Fruit fly (Drosophila melanogaster) whole organism, embryonic: Measurements from ENCODE around the gene Mob3.

Experiments used
- B-H2 ChIP-seq: fragments of 200-800 bp; sonication (Bioruptor generic); optimal IDR thresholded peaks from 2 replicates; lab custom pipeline; 2018; ENCODE audit warnings: missing biosample characterization, mild to moderate bottlenecking, missing genetic modification characterization
- BEAF-32 ChIP-seq: fragments of 200-800 bp; sonication (Bioruptor generic); optimal IDR thresholded peaks from 3 replicates; lab custom pipeline; 2017; ENCODE audit warnings: missing biosample characterization, missing genetic modification characterization, mild to moderate bottlenecking, moderate library complexity, missing genetic modification reagents
- Bgb ChIP-seq: fragments of 200-800 bp; sonication (Bioruptor generic); IDR thresholded peaks from 2 replicates; pipeline ENCODE4 v1.3.6; 2022; ENCODE audit warnings: missing biosample characterization, missing genetic modification characterization; ENCODE audit not compliant: partially characterized antibody
- CG15696 ChIP-seq: fragments of 200-800 bp; sonication (Bioruptor generic); optimal IDR thresholded peaks from 2 replicates; lab custom pipeline; 2019; ENCODE audit warnings: missing biosample characterization, mild to moderate bottlenecking, missing genetic modification characterization, moderate library complexity
- CG1603 ChIP-seq: fragments of 200-800 bp; sonication (Bioruptor generic); optimal IDR thresholded peaks from 2 replicates; lab custom pipeline; 2019; ENCODE audit warnings: missing biosample characterization, mild to moderate bottlenecking, missing genetic modification characterization, moderate library complexity
- CG17829 ChIP-seq: fragments of 200-800 bp; optimal IDR thresholded peaks from 2 replicates; lab custom pipeline; 2019; ENCODE audit warnings: missing biosample characterization, mild to moderate bottlenecking, missing genetic modification characterization, moderate library complexity
- CG2116 ChIP-seq: fragments of 200-800 bp; sonication (Bioruptor generic); optimal IDR thresholded peaks from 3 replicates; lab custom pipeline; 2018; ENCODE audit warnings: missing biosample characterization, mild to moderate bottlenecking, missing genetic modification characterization
- CG4360 ChIP-seq: fragments of 200-800 bp; sonication (Bioruptor generic); IDR thresholded peaks from 2 replicates; pipeline ENCODE4 v1.3.6; 2022; ENCODE audit warnings: missing biosample characterization, missing genetic modification characterization
- CG4617 ChIP-seq: fragments of 200-800 bp; sonication (Bioruptor generic); optimal IDR thresholded peaks from 3 replicates; lab custom pipeline; 2016; ENCODE audit warnings: missing biosample characterization, missing genetic modification characterization, borderline replicate concordance
- CG6791 ChIP-seq: fragments of 200-800 bp; sonication (Bioruptor generic); IDR thresholded peaks from 3 replicates; pipeline ENCODE4 v1.3.6; 2022; ENCODE audit warnings: missing biosample characterization, missing genetic modification characterization; ENCODE audit not compliant: partially characterized antibody
- CG8290 ChIP-seq, 3 experiments: fragments of 200-800 bp; sonication (Bioruptor generic); optimal IDR thresholded peaks; 2 replicates each; lab custom pipeline; 2016 to 2019; ENCODE audit warnings: missing biosample characterization in 3 of 3, missing genetic modification characterization in 3 of 3, mild to moderate bottlenecking in 2 of 3, moderate library complexity in 1 of 3
- CG8924 ChIP-seq: fragments of 200-800 bp; optimal IDR thresholded peaks from 3 replicates; lab custom pipeline; 2019; ENCODE audit warnings: missing biosample characterization, mild to moderate bottlenecking, missing genetic modification characterization, moderate library complexity
- CG9797 ChIP-seq: fragments of 200-800 bp; sonication (Bioruptor generic); optimal IDR thresholded peaks from 3 replicates; lab custom pipeline; 2018; ENCODE audit warnings: missing biosample characterization, mild to moderate bottlenecking, missing genetic modification characterization
- Dll ChIP-seq: fragments of 200-800 bp; sonication (Bioruptor generic); IDR thresholded peaks from 4 replicates; pipeline ENCODE4 v1.3.6; 2022; ENCODE audit warnings: missing biosample characterization, missing genetic modification characterization; ENCODE audit not compliant: partially characterized antibody
- Dp ChIP-seq: fragments of 200-800 bp; sonication (Bioruptor generic); optimal IDR thresholded peaks from 2 replicates; lab custom pipeline; 2018; ENCODE audit warnings: missing biosample characterization, mild to moderate bottlenecking, missing genetic modification characterization, moderate library complexity
- Elba2 ChIP-seq: fragments of 200-800 bp; sonication (Bioruptor generic); optimal IDR thresholded peaks from 3 replicates; lab custom pipeline; 2016; ENCODE audit warnings: missing biosample characterization, missing genetic modification characterization
- Ets97D ChIP-seq: fragments of 200-800 bp; sonication (Bioruptor generic); optimal IDR thresholded peaks from 3 replicates; lab custom pipeline; 2016; ENCODE audit warnings: missing biosample characterization, missing genetic modification characterization
- HLH4C ChIP-seq: fragments of 200-800 bp; sonication (Bioruptor generic); IDR thresholded peaks from 3 replicates; pipeline ENCODE4 v1.3.6; 2022; ENCODE audit warnings: missing biosample characterization, missing genetic modification characterization; ENCODE audit not compliant: partially characterized antibody
- HmgZ ChIP-seq: fragments of 200-800 bp; sonication (Bioruptor generic); optimal IDR thresholded peaks from 2 replicates; lab custom pipeline; 2018; ENCODE audit warnings: missing biosample characterization, mild to moderate bottlenecking, missing genetic modification characterization
- Hmx ChIP-seq: fragments of 200-800 bp; sonication (Bioruptor generic); optimal IDR thresholded peaks from 2 replicates; lab custom pipeline; 2016; ENCODE audit warnings: missing biosample characterization, missing genetic modification characterization
- Hr3 ChIP-seq: fragments of 200-800 bp; sonication (Bioruptor generic); optimal IDR thresholded peaks from 3 replicates; lab custom pipeline; 2016; ENCODE audit warnings: missing biosample characterization, missing genetic modification characterization
- MBD-R2 ChIP-seq: fragments of 200-800 bp; sonication (Bioruptor generic); IDR thresholded peaks from 2 replicates; pipeline ENCODE4 v1.3.6; 2022; ENCODE audit warnings: missing biosample characterization, missing genetic modification characterization
- Mes4 ChIP-seq: fragments of 200-800 bp; sonication (Bioruptor generic); optimal IDR thresholded peaks from 2 replicates; lab custom pipeline; 2016; ENCODE audit warnings: missing biosample characterization, missing genetic modification characterization
- NFAT ChIP-seq: fragments of 200-800 bp; sonication (Bioruptor generic); IDR thresholded peaks from 2 replicates; pipeline ENCODE4 v1.3.6; 2022; ENCODE audit warnings: missing biosample characterization, missing genetic modification characterization
- Scr ChIP-seq: fragments of 200-800 bp; sonication (Bioruptor generic); IDR thresholded peaks from 2 replicates; pipeline ENCODE4 v1.3.6; 2022; ENCODE audit warnings: missing biosample characterization, missing genetic modification characterization; ENCODE audit not compliant: partially characterized antibody
- Sin3A ChIP-seq: fragments of >200 bp; optimal IDR thresholded peaks from 2 replicates; lab custom pipeline; 2018
- Sry-δ ChIP-seq: fragments of 200-800 bp; sonication (Bioruptor generic); optimal IDR thresholded peaks from 2 replicates; lab custom pipeline; 2016; ENCODE audit warnings: missing biosample characterization, missing genetic modification characterization
- Xbp1 ChIP-seq: fragments of 200-800 bp; sonication (Bioruptor generic); optimal IDR thresholded peaks from 3 replicates; lab custom pipeline; 2016; ENCODE audit warnings: missing biosample characterization, mild to moderate bottlenecking, missing genetic modification characterization
- YL-1 ChIP-seq: fragments of 200-800 bp; sonication (Bioruptor generic); optimal IDR thresholded peaks from 3 replicates; lab custom pipeline; 2017; ENCODE audit warnings: missing biosample characterization, mild to moderate bottlenecking, missing genetic modification characterization
- dpn ChIP-seq, 2 experiments: fragments of 200-800 bp; sonication (Bioruptor generic); optimal IDR thresholded peaks; 3 replicates each; lab custom pipeline; 2016; ENCODE audit warnings: missing biosample characterization in 2 of 2, missing genetic modification characterization in 2 of 2
- ftz-f1 ChIP-seq: fragments of 200-800 bp; sonication (Bioruptor generic); optimal IDR thresholded peaks from 2 replicates; lab custom pipeline; 2016; ENCODE audit warnings: missing biosample characterization, missing genetic modification characterization
- gfzf ChIP-seq: fragments of 200-800 bp; sonication (Bioruptor generic); optimal IDR thresholded peaks from 2 replicates; lab custom pipeline; 2016; ENCODE audit warnings: missing biosample characterization, mild to moderate bottlenecking, missing genetic modification characterization, moderate library complexity
- kay ChIP-seq: fragments of 200-800 bp; sonication (Bioruptor generic); optimal IDR thresholded peaks from 2 replicates; lab custom pipeline; 2016; ENCODE audit warnings: missing biosample characterization, missing genetic modification characterization
- lbe ChIP-seq: fragments of 200-800 bp; sonication (Bioruptor generic); optimal IDR thresholded peaks from 2 replicates; lab custom pipeline; 2016; ENCODE audit warnings: missing biosample characterization, mild to moderate bottlenecking, missing genetic modification characterization
- lilli ChIP-seq: fragments of 200-800 bp; sonication (Bioruptor generic); optimal IDR thresholded peaks from 3 replicates; lab custom pipeline; 2016; ENCODE audit warnings: missing biosample characterization, missing genetic modification characterization
- mirr ChIP-seq: fragments of 200-800 bp; sonication (Bioruptor generic); optimal IDR thresholded peaks from 3 replicates; lab custom pipeline; 2018; ENCODE audit warnings: missing biosample characterization, mild to moderate bottlenecking, missing genetic modification characterization
- mld ChIP-seq: fragments of 200-800 bp; sonication (Bioruptor generic); IDR thresholded peaks from 3 replicates; pipeline ENCODE4 v1.3.6; 2022; ENCODE audit warnings: missing biosample characterization, missing genetic modification characterization; ENCODE audit not compliant: partially characterized antibody
- nerfin-1 ChIP-seq: fragments of 200-800 bp; sonication (Bioruptor generic); optimal IDR thresholded peaks from 3 replicates; lab custom pipeline; 2019; ENCODE audit warnings: missing biosample characterization, mild to moderate bottlenecking, missing genetic modification characterization, moderate library complexity
- onecut ChIP-seq: fragments of 200-800 bp; sonication (Bioruptor generic); IDR thresholded peaks from 2 replicates; pipeline ENCODE4 v1.3.6; 2022; ENCODE audit warnings: missing biosample characterization, missing genetic modification characterization
- pfk ChIP-seq: fragments of 200-800 bp; sonication (Bioruptor generic); optimal IDR thresholded peaks from 2 replicates; lab custom pipeline; 2018; ENCODE audit warnings: missing biosample characterization, mild to moderate bottlenecking, missing genetic modification characterization, moderate library complexity
- sc ChIP-seq, 3 experiments: fragments of >200 bp in 2 of 3; fragments of 200-800 bp in 1 of 3; sonication (Bioruptor generic) in 1 of 3; optimal IDR thresholded peaks; 2 replicates in 2 of 3; 3 replicates in 1 of 3; lab custom pipeline; 2017; ENCODE audit warnings: mild to moderate bottlenecking in 1 of 3, missing biosample characterization in 1 of 3, missing genetic modification characterization in 1 of 3, missing genetic modification reagents in 1 of 3
- shn ChIP-seq: fragments of 200-800 bp; sonication (Bioruptor generic); optimal IDR thresholded peaks from 3 replicates; lab custom pipeline; 2016; ENCODE audit warnings: missing biosample characterization, missing genetic modification characterization
- sima ChIP-seq: fragments of 200-800 bp; sonication (Bioruptor generic); optimal IDR thresholded peaks from 2 replicates; lab custom pipeline; 2016; ENCODE audit warnings: missing biosample characterization, missing genetic modification characterization
- stwl ChIP-seq: fragments of 200-800 bp; sonication (Bioruptor generic); optimal IDR thresholded peaks from 3 replicates; lab custom pipeline; 2018; ENCODE audit warnings: missing biosample characterization, mild to moderate bottlenecking, missing genetic modification characterization, moderate library complexity
- trem ChIP-seq: fragments of 200-800 bp; optimal IDR thresholded peaks from 3 replicates; lab custom pipeline; 2019; ENCODE audit warnings: missing biosample characterization, mild to moderate bottlenecking, missing genetic modification characterization, moderate library complexity
- tx ChIP-seq: fragments of 200-800 bp; sonication (Bioruptor generic); optimal IDR thresholded peaks from 2 replicates; lab custom pipeline; 2016; ENCODE audit warnings: missing biosample characterization, missing genetic modification characterization
- unc-4 ChIP-seq: fragments of 200-800 bp; sonication (Bioruptor generic); IDR thresholded peaks from 2 replicates; pipeline ENCODE4 v1.3.6; 2022; ENCODE audit warnings: missing biosample characterization, missing genetic modification characterization; ENCODE audit not compliant: partially characterized antibody
- zen ChIP-seq: fragments of 200-800 bp; sonication (Bioruptor generic); optimal IDR thresholded peaks from 3 replicates; lab custom pipeline; 2018; ENCODE audit warnings: missing biosample characterization, mild to moderate bottlenecking, missing genetic modification characterization, moderate library complexity

The Mob3 gene

dm6 chr2L:10250441-10250847 lies 14.7 kb upstream of the Mob3 start, which contains the start of the genes bsk and CG31717:
bsk (minus strand) TSS chr2L:10250501.
CG31717 (plus strand) TSS chr2L:10250737.
- TF ChIP-seq HmgZ (tag; lab: Kevin White, UChicago), result peak; percentile 15
- TF ChIP-seq HLH4C (GFP tag; lab: Robert Waterston, UW), result peak; percentile 49; the same call in 1 of the 3 replicates
- TF ChIP-seq CG4617 (GFP tag; lab: Kevin White, UChicago), result peak; percentile 76
- TF ChIP-seq nerfin-1, result peak; percentile 38
- TF ChIP-seq CG4360 (GFP tag; lab: Robert Waterston, UW), result peak; percentile 53; the same call in 1 of the 2 replicates
- TF ChIP-seq Hr3 (GFP tag; lab: Kevin White, UChicago), result no peak
- TF ChIP-seq Scr, result peak; percentile 67
- peak; percentile 65 for TF ChIP-seq MBD-R2
- peak; percentile 34 for TF ChIP-seq kay (GFP tag; lab: Kevin White, UChicago)
- peak; percentile 67 for TF ChIP-seq zen (tag; lab: Kevin White, UChicago)
- TF ChIP-seq Dp (GFP tag; lab: Kevin White, UChicago), result peak; percentile 21
- TF ChIP-seq unc-4 (GFP tag; lab: Robert Waterston, UW), result peak; percentile 61; the same call in 1 of the 2 replicates
- TF ChIP-seq CG6791 (GFP tag; lab: Robert Waterston, UW), result peak; percentile 58; the same call in 1 of the 3 replicates
- TF ChIP-seq trem (tag; lab: Kevin White, UChicago), result peak; percentile 82
- TF ChIP-seq CG8290 (GFP tag; optimal IDR thresholded peaks at IDR 0.05; lab: Kevin White, UChicago), result peak; percentile 55
- TF ChIP-seq CG8290 (tag; optimal IDR thresholded peaks at IDR 0.05; lab: Kevin White, UChicago), result no peak
- TF ChIP-seq NFAT (GFP tag; lab: Robert Waterston, UW), result no peak
- no peak for TF ChIP-seq CG15696 (tag; lab: Kevin White, UChicago)
- peak; percentile 87 for TF ChIP-seq Sry-δ
- no peak for TF ChIP-seq Mes4 (GFP tag; lab: Kevin White, UChicago)
- peak; percentile 38 for TF ChIP-seq CG17829
- no peak for TF ChIP-seq ftz-f1
- TF ChIP-seq Elba2 (GFP tag; lab: Kevin White, UChicago), result peak; percentile 83
- peak; percentile 75 for TF ChIP-seq stwl
- TF ChIP-seq CG8924 (tag; lab: Kevin White, UChicago), result peak; percentile 73
- peak; percentile 31; the same call in 1 of the 2 replicates for TF ChIP-seq onecut
- TF ChIP-seq Xbp1 (GFP tag; lab: Kevin White, UChicago), result no peak
- TF ChIP-seq B-H2 (GFP tag; lab: Kevin White, UChicago), result peak; percentile 5
- peak; percentile 7 for TF ChIP-seq lilli (GFP tag; lab: Kevin White, UChicago)
- peak; percentile 19 for TF ChIP-seq Sin3A
- TF ChIP-seq mld, result no peak
- no peak for TF ChIP-seq tx (GFP tag; lab: Kevin White, UChicago)
- no peak for TF ChIP-seq shn (GFP tag; lab: Kevin White, UChicago)
- peak; percentile 14 for TF ChIP-seq lbe (GFP tag; lab: Kevin White, UChicago)
- TF ChIP-seq gfzf (GFP tag; lab: Kevin White, UChicago), result peak; percentile 78
- no peak for TF ChIP-seq sc (optimal IDR thresholded peaks at IDR 0.05; lab: Kevin White, UChicago)
- TF ChIP-seq sc (GFP tag; optimal IDR thresholded peaks at IDR 0.05; lab: Kevin White, UChicago), result no peak
- no peak for TF ChIP-seq sima (GFP tag; lab: Kevin White, UChicago)
- peak; percentile 36 for TF ChIP-seq YL-1 (GFP tag; lab: Kevin White, UChicago)
- peak; percentile 78 for TF ChIP-seq CG2116 (GFP tag; lab: Kevin White, UChicago)
- no peak for TF ChIP-seq mirr (GFP tag; lab: Kevin White, UChicago)
- peak; percentile 34; the same call in 1 of the 2 replicates for TF ChIP-seq Bgb (GFP tag; lab: Robert Waterston, UW)
- peak; percentile 68; the same call in 2 of the 4 replicates for TF ChIP-seq Dll
- TF ChIP-seq BEAF-32 (GFP tag; lab: Kevin White, UChicago), result peak; percentile 77
- TF ChIP-seq pfk, result peak; percentile 97
- peak; percentile 19 for TF ChIP-seq Hmx
- TF ChIP-seq dpn (GFP tag; optimal IDR thresholded peaks at IDR 0.05; lab: Kevin White, UChicago), result peak in 1 of 2 experiments; percentile 12
- peak; percentile 93 for TF ChIP-seq CG1603
- peak; percentile 43 for TF ChIP-seq Ets97D
- peak; percentile 73 for TF ChIP-seq CG9797 (GFP tag; lab: Kevin White, UChicago)
